Worm (Caenorhabditis elegans) whole organism, L2 larva: ENCODE measurements around the gene R102.11.

Source experiments
- C34F6.9 ChIP-seq: fragments of 150-350 bp; optimal IDR thresholded peaks from 2 replicates; lab custom pipeline; 2014; ENCODE audit warnings: missing biosample characterization, missing genetic modification characterization
- F13H6.1 ChIP-seq: sonication (generic microtip); optimal IDR thresholded peaks from 2 replicates; lab custom pipeline; 2016; ENCODE audit warnings: missing genetic modification characterization, missing compliant biosample characterization
- R02D3.7 ChIP-seq: fragments of 150-350 bp; optimal IDR thresholded peaks from 2 replicates; lab custom pipeline; 2014; ENCODE audit warnings: missing biosample characterization, missing genetic modification characterization
- Y55F3AM.14 ChIP-seq: fragments of 200-800 bp; sonication (Bioruptor generic); optimal IDR thresholded peaks from 2 replicates; lab custom pipeline; 2018; ENCODE audit warnings: mild to moderate bottlenecking, missing genetic modification characterization, missing compliant biosample characterization
- ZK546.5 ChIP-seq: sonication (generic microtip); optimal IDR thresholded peaks from 2 replicates; lab custom pipeline; 2017; ENCODE audit warnings: missing biosample characterization, missing genetic modification characterization
- alr-1 ChIP-seq: fragments of 150-350 bp; optimal IDR thresholded peaks from 2 replicates; lab custom pipeline; 2014; ENCODE audit warnings: missing biosample characterization, missing genetic modification characterization
- ama-1 ChIP-seq: fragments of 150-350 bp; optimal IDR thresholded peaks from 2 replicates; lab custom pipeline; 2018; ENCODE audit warnings: inconsistent platforms
- ceh-16 ChIP-seq: fragments of 150-350 bp; optimal IDR thresholded peaks from 2 replicates; lab custom pipeline; 2014; ENCODE audit warnings: missing biosample characterization, missing genetic modification characterization
- dmd-4 ChIP-seq: sonication (generic microtip); optimal IDR thresholded peaks from 2 replicates; lab custom pipeline; 2017; ENCODE audit warnings: missing biosample characterization, missing genetic modification characterization
- egl-27 ChIP-seq: sonication (generic microtip); optimal IDR thresholded peaks from 3 replicates; lab custom pipeline; 2017; ENCODE audit warnings: missing biosample characterization, missing genetic modification reagents, missing genetic modification characterization
- elt-1 ChIP-seq: fragments of 150-350 bp; optimal IDR thresholded peaks from 2 replicates; lab custom pipeline; 2014; ENCODE audit warnings: missing biosample characterization, missing genetic modification characterization
- elt-3 ChIP-seq: sonication (generic microtip); optimal IDR thresholded peaks from 2 replicates; lab custom pipeline; 2017; ENCODE audit warnings: missing biosample characterization, missing genetic modification characterization
- fos-1 ChIP-seq: fragments of 150-350 bp; optimal IDR thresholded peaks from 2 replicates; lab custom pipeline; 2014; ENCODE audit warnings: missing biosample characterization, missing genetic modification characterization
- lin-11 ChIP-seq: fragments of 150-350 bp; sonication (generic microtip); optimal IDR thresholded peaks from 2 replicates; lab custom pipeline; 2014; ENCODE audit warnings: missing biosample characterization, missing genetic modification characterization, inconsistent platforms, mixed read lengths
- lin-13 ChIP-seq: fragments of 150-350 bp; optimal IDR thresholded peaks from 2 replicates; lab custom pipeline; 2014; ENCODE audit warnings: missing biosample characterization, missing genetic modification reagents, missing genetic modification characterization
- lin-39 ChIP-seq: fragments of 150-350 bp; optimal IDR thresholded peaks from 2 replicates; lab custom pipeline; 2014; ENCODE audit warnings: missing biosample characterization, missing genetic modification reagents, missing genetic modification characterization
- mab-5 ChIP-seq: fragments of 150-350 bp; optimal IDR thresholded peaks from 2 replicates; lab custom pipeline; 2014; ENCODE audit warnings: missing biosample characterization, missing genetic modification characterization
- mbf-1 ChIP-seq: sonication (generic microtip); optimal IDR thresholded peaks from 2 replicates; lab custom pipeline; 2017; ENCODE audit warnings: missing biosample characterization, missing genetic modification characterization
- mdl-1 ChIP-seq, 2 experiments: fragments of 150-350 bp in 1 of 2; sonication (generic microtip) in 1 of 2; optimal IDR thresholded peaks; 2 replicates each; lab custom pipeline; 2017; ENCODE audit warnings: missing biosample characterization in 2 of 2, missing genetic modification characterization in 2 of 2
- nhr-10 ChIP-seq: sonication (generic microtip); optimal IDR thresholded peaks from 2 replicates; lab custom pipeline; 2017; ENCODE audit warnings: missing biosample characterization, missing genetic modification characterization
- nhr-11 ChIP-seq: fragments of 150-350 bp; optimal IDR thresholded peaks from 2 replicates; lab custom pipeline; 2014; ENCODE audit warnings: missing biosample characterization, missing genetic modification characterization
- nhr-12 ChIP-seq: fragments of 150-350 bp; optimal IDR thresholded peaks from 2 replicates; lab custom pipeline; 2014; ENCODE audit warnings: missing biosample characterization, missing genetic modification characterization
- nhr-129 ChIP-seq: fragments of 150-350 bp; optimal IDR thresholded peaks from 2 replicates; lab custom pipeline; 2014; ENCODE audit warnings: missing biosample characterization, missing genetic modification characterization
- nhr-21 ChIP-seq: fragments of 150-350 bp; optimal IDR thresholded peaks from 2 replicates; lab custom pipeline; 2014; ENCODE audit warnings: missing biosample characterization, missing genetic modification characterization
- nhr-23 ChIP-seq: fragments of 150-350 bp; optimal IDR thresholded peaks from 2 replicates; lab custom pipeline; 2014; ENCODE audit warnings: missing biosample characterization, missing genetic modification reagents, missing genetic modification characterization
- nhr-237 ChIP-seq: fragments of 150-350 bp; optimal IDR thresholded peaks from 2 replicates; lab custom pipeline; 2014; ENCODE audit warnings: missing biosample characterization, missing genetic modification characterization
- nhr-25 ChIP-seq: fragments of 150-350 bp; sonication (generic microtip); optimal IDR thresholded peaks from 3 replicates; lab custom pipeline; 2014; ENCODE audit warnings: missing biosample characterization, missing genetic modification characterization
- nhr-77 ChIP-seq: fragments of 150-350 bp; optimal IDR thresholded peaks from 2 replicates; lab custom pipeline; 2014; ENCODE audit warnings: missing biosample characterization, missing genetic modification characterization
- peb-1 ChIP-seq: fragments of 150-350 bp; optimal IDR thresholded peaks from 2 replicates; lab custom pipeline; 2014; ENCODE audit warnings: missing biosample characterization, missing genetic modification characterization
- sem-4 ChIP-seq: fragments of 150-350 bp; optimal IDR thresholded peaks from 2 replicates; lab custom pipeline; 2014; ENCODE audit warnings: missing biosample characterization, missing genetic modification reagents, missing genetic modification characterization
- snpc-4 ChIP-seq: fragments of 150-350 bp; optimal IDR thresholded peaks from 2 replicates; lab custom pipeline; 2014; ENCODE audit warnings: missing biosample characterization, missing genetic modification characterization
- unc-39 ChIP-seq: fragments of 150-350 bp; optimal IDR thresholded peaks from 2 replicates; lab custom pipeline; 2014; ENCODE audit warnings: missing biosample characterization, missing genetic modification characterization
- unc-55 ChIP-seq: fragments of 150-350 bp; sonication (generic microtip); optimal IDR thresholded peaks from 3 replicates; lab custom pipeline; 2014; ENCODE audit warnings: missing biosample characterization, missing genetic modification reagents, missing genetic modification characterization
- unc-62 ChIP-seq: fragments of 150-350 bp; optimal IDR thresholded peaks from 2 replicates; lab custom pipeline; 2014; ENCODE audit warnings: missing biosample characterization, missing genetic modification reagents, missing genetic modification characterization
- zag-1 ChIP-seq: fragments of 150-350 bp; optimal IDR thresholded peaks from 2 replicates; lab custom pipeline; 2014; ENCODE audit warnings: missing biosample characterization, missing genetic modification characterization
- ztf-1 ChIP-seq: fragments of 200-800 bp; sonication (Bioruptor generic); conservative IDR thresholded peaks from 2 replicates; pipeline ENCODE4 v1.3.6; 2022; ENCODE audit warnings: missing genetic modification characterization, missing compliant biosample characterization
- ztf-11 ChIP-seq: sonication (generic microtip); optimal IDR thresholded peaks from 2 replicates; lab custom pipeline; 2017; ENCODE audit warnings: missing biosample characterization, missing genetic modification characterization
- ztf-4 ChIP-seq: fragments of 150-350 bp; optimal IDR thresholded peaks from 2 replicates; lab custom pipeline; 2014; ENCODE audit warnings: missing biosample characterization, missing genetic modification characterization

R102.11 gene

ce11 chrIV:10680379-10680778 is 19.2 kb downstream of the R102.11 start, which contains the start of gene K08C7.4:
Gene K08C7.4 (minus strand): TSS chrIV:10680479.
- TF ChIP-seq nhr-25 (tag; lab: Kevin White, UChicago): no peak
- TF ChIP-seq peb-1 (tag; lab: Kevin White, UChicago): no peak
- TF ChIP-seq ztf-4: no peak
- no peak for TF ChIP-seq ceh-16 (tag; lab: Kevin White, UChicago)
- no peak for TF ChIP-seq lin-13 (GFP tag; lab: Kevin White, UChicago)
- no peak for TF ChIP-seq R02D3.7 (tag; lab: Kevin White, UChicago)
- TF ChIP-seq zag-1 (tag; lab: Kevin White, UChicago): no peak
- TF ChIP-seq nhr-12: no peak

ce11 chrIV:10668561-10668960 is 31.0 kb downstream of the R102.11 start:
- TF ChIP-seq dmd-4 (no peak), mbf-1 (tag; lab: Kevin White, UChicago) (no peak), unc-55 (GFP tag; lab: Kevin White, UChicago) (no peak), snpc-4 (no peak), Y55F3AM.14 (GFP tag; lab: Kevin White, UChicago) (no peak)
- TF ChIP-seq, all 48 proteins: peak for 0

DNA sequence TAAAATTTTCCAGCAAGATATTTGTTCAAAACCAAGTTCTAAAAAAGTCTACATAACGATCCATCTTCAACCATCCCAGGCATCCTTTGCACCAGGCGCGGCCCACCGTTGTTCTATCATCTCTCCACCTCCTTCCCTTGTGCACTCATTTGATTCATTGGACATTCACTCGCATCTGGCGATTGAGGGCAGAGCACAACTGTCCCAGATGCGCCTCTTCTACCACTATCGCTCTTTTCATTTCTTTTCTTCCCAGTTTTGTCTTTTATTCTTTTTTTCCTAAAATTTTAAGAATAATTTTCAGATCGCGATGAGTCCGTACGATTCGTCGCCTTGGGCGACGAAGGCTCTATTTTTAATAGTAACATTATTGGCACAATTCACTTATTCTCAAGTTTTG is 33.0 kb downstream of the R102.11 start, which contains the start of gene epi-1:
Gene epi-1, plus strand, starts transcription at position 301 of the 400 bp plus-strand sequence.
- no peak for TF ChIP-seq nhr-23
- no peak for TF ChIP-seq ztf-11 (tag; lab: Kevin White, UChicago)
- no peak for TF ChIP-seq lin-11 (tag; lab: Kevin White, UChicago)
- no peak for TF ChIP-seq C34F6.9
- TF ChIP-seq lin-39 (tag; lab: Kevin White, UChicago): no peak
- TF ChIP-seq unc-55 (GFP tag; lab: Kevin White, UChicago): no peak
- no peak for TF ChIP-seq mab-5
- no peak for TF ChIP-seq nhr-129 (tag; lab: Kevin White, UChicago)
- TF ChIP-seq nhr-11 (tag; lab: Kevin White, UChicago): no peak
- TF ChIP-seq ztf-1: no peak
- no peak for TF ChIP-seq egl-27
- no peak for TF ChIP-seq fos-1 (tag; lab: Kevin White, UChicago)
- no peak for TF ChIP-seq ZK546.5 (tag; lab: Kevin White, UChicago)
- no peak for TF ChIP-seq alr-1 (tag; lab: Kevin White, UChicago)
- TF ChIP-seq ceh-16 (tag; lab: Kevin White, UChicago): no peak
- TF ChIP-seq nhr-12: no peak
- TF ChIP-seq mdl-1 (tag; optimal IDR thresholded peaks at IDR 0.05; lab: Kevin White, UChicago): no peak
- TF ChIP-seq nhr-77 (tag; lab: Kevin White, UChicago): no peak
- no peak for TF ChIP-seq ama-1 (lab: Kevin White, UChicago)
- no peak for TF ChIP-seq unc-39 (tag; lab: Kevin White, UChicago)

DNA sequence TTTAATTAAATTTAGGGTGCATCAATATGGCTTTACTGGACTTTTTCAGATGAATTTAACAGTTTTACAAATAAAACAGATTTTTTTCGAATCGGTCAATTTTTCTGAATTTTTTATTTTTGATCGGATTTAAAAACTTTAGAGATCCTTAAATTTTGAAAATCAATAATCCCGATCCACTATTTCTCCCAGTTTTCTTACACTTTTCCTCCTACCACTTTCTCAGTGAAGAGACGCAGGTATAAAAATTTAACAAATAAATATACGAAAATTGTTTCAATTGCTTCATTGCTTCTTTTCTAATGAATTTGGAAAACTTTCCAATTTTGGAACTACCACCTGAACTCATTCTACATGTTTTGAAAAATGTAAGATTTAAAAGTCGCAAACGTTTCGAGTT is 35.4 kb downstream of the R102.11 start, which contains the start of gene K08C7.7:
Gene K08C7.7, plus strand, starts transcription at position 301 of the 400 bp plus-strand sequence.
- no peak for TF ChIP-seq F13H6.1
- no peak for TF ChIP-seq nhr-21 (tag; lab: Kevin White, UChicago)
- TF ChIP-seq nhr-129 (tag; lab: Kevin White, UChicago): no peak
- no peak for TF ChIP-seq mdl-1 (tag; optimal IDR thresholded peaks at IDR 0.05; lab: Kevin White, UChicago)
- TF ChIP-seq unc-62 (GFP tag; lab: Kevin White, UChicago): no peak
- TF ChIP-seq nhr-12: no peak
- no peak for TF ChIP-seq lin-11 (tag; lab: Kevin White, UChicago)
- TF ChIP-seq nhr-25 (tag; lab: Kevin White, UChicago): no peak
- TF ChIP-seq zag-1 (tag; lab: Kevin White, UChicago): no peak
- TF ChIP-seq nhr-237 (tag; lab: Kevin White, UChicago): no peak
- TF ChIP-seq unc-39 (tag; lab: Kevin White, UChicago): no peak
- no peak for TF ChIP-seq elt-3
- TF ChIP-seq nhr-10: no peak
- TF ChIP-seq snpc-4: no peak
- no peak for TF ChIP-seq dmd-4
- no peak for TF ChIP-seq sem-4
- TF ChIP-seq nhr-77 (tag; lab: Kevin White, UChicago): no peak
- no peak for TF ChIP-seq elt-1 (tag; lab: Kevin White, UChicago)
